Worm (Caenorhabditis elegans) whole organism, L4/young adult: ENCODE results near the gene Y41D4B.24.

ENCODE experiments used
- W03F9.2 ChIP-seq: fragments of 150-350 bp; optimal IDR thresholded peaks from 2 replicates; lab custom pipeline; 2014; ENCODE audit warnings: missing biosample characterization, missing genetic modification characterization
- him-1 ChIP-seq: sonication (generic microtip); optimal IDR thresholded peaks from 2 replicates; lab custom pipeline; 2016; ENCODE audit warnings: missing genotype, missing genetic modification reagents, missing genetic modification characterization, missing compliant biosample characterization

DNA sequence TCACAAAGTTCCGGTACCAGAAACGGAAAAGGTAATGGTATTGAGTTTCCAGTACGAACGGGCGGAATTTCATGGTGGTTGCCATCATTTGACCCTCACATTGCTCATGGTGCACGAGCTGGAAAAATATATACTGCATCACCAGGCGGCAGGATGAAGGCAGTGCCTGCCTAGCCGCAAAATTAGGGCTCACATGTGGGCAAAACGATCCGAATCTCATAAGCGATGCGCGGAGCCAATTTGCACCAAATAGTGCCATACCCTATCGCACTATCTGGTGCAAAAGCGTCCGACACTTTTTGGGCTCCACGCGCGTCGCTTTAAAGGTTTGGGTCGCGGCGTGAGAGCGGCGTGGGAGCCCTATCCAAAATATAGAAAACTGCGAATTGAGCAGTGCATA, 2.7 kb downstream of the Y41D4B.24 start:
- TF ChIP-seq him-1 (tag; lab: Kevin White, UChicago): no peak
- no peak for TF ChIP-seq W03F9.2 (tag; lab: Kevin White, UChicago)
